Fruit fly (Drosophila melanogaster): ENCODE measurements around the gene CG31229.

CG31229 gene

dm6 chr3R:18663525-18663924 is 4.1 kb upstream of the CG31229 start, which contains the start of the genes Cpsf73 and Gos28 (continued):
- TF ChIP-seq CG13296 (GFP tag; optimal IDR thresholded peaks at IDR 0.05) = no peak
- no peak for TF ChIP-seq jigr1 (GFP tag; IDR thresholded peaks at IDR 0.05)
- no peak for TF ChIP-seq CG10431 (GFP tag; optimal IDR thresholded peaks at IDR 0.05)
- peak; percentile 49; the same call in 1 of the 3 replicates for TF ChIP-seq CG34224 (GFP tag; IDR thresholded peaks at IDR 0.05; ENCODE audit: partially characterized antibody)
- TF ChIP-seq mld (GFP tag; IDR thresholded peaks at IDR 0.05; ENCODE audit: partially characterized antibody) = no peak
- TF ChIP-seq CG30020 (tag; optimal IDR thresholded peaks at IDR 0.05) = peak; percentile 87
- no peak for TF ChIP-seq gt (GFP tag; IDR thresholded peaks at IDR 0.05)
- TF ChIP-seq stc (GFP tag; IDR thresholded peaks at IDR 0.05) = no peak
- TF ChIP-seq CG11723 (GFP tag; optimal IDR thresholded peaks at IDR 0.05) = no peak
- TF ChIP-seq sna (GFP tag; IDR thresholded peaks at IDR 0.05; ENCODE audit: partially characterized antibody) = no peak
- no peak for TF ChIP-seq CG11085 (GFP tag; IDR thresholded peaks at IDR 0.05)
- TF ChIP-seq Gsc (GFP tag; IDR thresholded peaks at IDR 0.05) = no peak
- no peak for TF ChIP-seq CG10959 (GFP tag; IDR thresholded peaks at IDR 0.05)
- no peak for TF ChIP-seq CG4730 (GFP tag; IDR thresholded peaks at IDR 0.05)
- no peak for TF ChIP-seq CG11560 (tag; IDR thresholded peaks at IDR 0.05)
- no peak for TF ChIP-seq hbn (GFP tag; IDR thresholded peaks at IDR 0.05; ENCODE audit: partially characterized antibody)
- TF ChIP-seq nmo (GFP tag; optimal IDR thresholded peaks at IDR 0.05) = peak; percentile 69
- no peak for TF ChIP-seq sc (optimal IDR thresholded peaks at IDR 0.05)
- no peak for TF ChIP-seq sc (GFP tag; optimal IDR thresholded peaks at IDR 0.05)
- no peak for TF ChIP-seq Eip74EF (GFP tag; optimal IDR thresholded peaks at IDR 0.05)
- TF ChIP-seq peb (GFP tag; IDR thresholded peaks at IDR 0.05) = no peak
- peak; percentile 30 for TF ChIP-seq Dp (GFP tag; optimal IDR thresholded peaks at IDR 0.05)
- TF ChIP-seq CG14860 (GFP tag; IDR thresholded peaks at IDR 0.05; ENCODE audit: partially characterized antibody) = no peak
- TF ChIP-seq CTCF (GFP tag; optimal IDR thresholded peaks at IDR 0.05) = no peak
- peak; percentile 29 for TF ChIP-seq CG33557 (GFP tag; optimal IDR thresholded peaks at IDR 0.05)
- TF ChIP-seq Spps (tag; optimal IDR thresholded peaks at IDR 0.05) = no peak
- peak; percentile 3 for TF ChIP-seq Blimp-1 (GFP tag; optimal IDR thresholded peaks at IDR 0.05)
- no peak for TF ChIP-seq CG32532 (GFP tag; IDR thresholded peaks at IDR 0.05)
- TF ChIP-seq gro (GFP tag; optimal IDR thresholded peaks at IDR 0.05) = no peak
- peak; percentile 43 for TF ChIP-seq CG17186 (GFP tag; optimal IDR thresholded peaks at IDR 0.05)
- TF ChIP-seq cato (GFP tag; optimal IDR thresholded peaks at IDR 0.05; ENCODE audit: borderline replicate concordance) = no peak
- TF ChIP-seq CG11504 (tag; optimal IDR thresholded peaks at IDR 0.05) = peak; percentile 67
- TF ChIP-seq crc (GFP tag; optimal IDR thresholded peaks at IDR 0.05) = no peak
- TF ChIP-seq YL-1 (GFP tag; optimal IDR thresholded peaks at IDR 0.05) = peak; percentile 77
- no peak for TF ChIP-seq CG4854 (GFP tag; optimal IDR thresholded peaks at IDR 0.05)
- TF ChIP-seq ara (GFP tag; IDR thresholded peaks at IDR 0.05) = 0 out of 2 replicates have a peak, but pooled peaks have one; percentile 32
- no peak for TF ChIP-seq CG31441 (GFP tag; IDR thresholded peaks at IDR 0.05)
- TF ChIP-seq Chrac-16 (GFP tag; optimal IDR thresholded peaks at IDR 0.05) = no peak
- TF ChIP-seq Fer1 (GFP tag; optimal IDR thresholded peaks at IDR 0.05) = peak; percentile 16
- peak; percentile 85 for TF ChIP-seq CG15514 (GFP tag; optimal IDR thresholded peaks at IDR 0.05)
- no peak for TF ChIP-seq al (GFP tag; IDR thresholded peaks at IDR 0.05)
- TF ChIP-seq cwo (GFP tag; optimal IDR thresholded peaks at IDR 0.05) = no peak
- TF ChIP-seq CG11398 (GFP tag; optimal IDR thresholded peaks at IDR 0.05) = no peak
- TF ChIP-seq pzg (GFP tag; optimal IDR thresholded peaks at IDR 0.05) = peak; percentile 65
- TF ChIP-seq CG11456 (GFP tag; IDR thresholded peaks at IDR 0.05) = no peak
- no peak for TF ChIP-seq az2 (GFP tag; optimal IDR thresholded peaks at IDR 0.05)
- TF ChIP-seq CG8388 (GFP tag; optimal IDR thresholded peaks at IDR 0.05) = peak; percentile 25
- no peak for TF ChIP-seq Atf3 (GFP tag; optimal IDR thresholded peaks at IDR 0.05)
- TF ChIP-seq Adf1 (GFP tag; IDR thresholded peaks at IDR 0.05) = no peak
- no peak for TF ChIP-seq CG9609 (GFP tag; optimal IDR thresholded peaks at IDR 0.05)
- TF ChIP-seq CG17359 (tag; optimal IDR thresholded peaks at IDR 0.05) = peak; percentile 5
- TF ChIP-seq gcm (GFP tag; optimal IDR thresholded peaks at IDR 0.05) = no peak

All from whole organism, embryonic.